Fruit fly (Drosophila melanogaster) whole organism: ENCODE results near the gene Glut1.

ENCODE experiments used
- CG8478 ChIP-seq: fragments of >200 bp; optimal IDR thresholded peaks from 2 replicates; lab custom pipeline; 2018; ENCODE audit warnings: inconsistent platforms
- Dll ChIP-seq: fragments of >200 bp; optimal IDR thresholded peaks from 2 replicates; lab custom pipeline; 2017
- EcR ChIP-seq, 2 experiments: fragments of >200 bp; optimal IDR thresholded peaks; 2 replicates each; lab custom pipeline; 2017; ENCODE audit warnings: missing biosample characterization in 2 of 2, missing genetic modification characterization in 2 of 2, missing genetic modification reagents in 2 of 2
- pan ChIP-seq: fragments of >200 bp; optimal IDR thresholded peaks from 2 replicates; lab custom pipeline; 2017
- psq ChIP-seq: fragments of >200 bp; optimal IDR thresholded peaks from 2 replicates; lab custom pipeline; 2017
- usp ChIP-seq: fragments of >200 bp; optimal IDR thresholded peaks from 2 replicates; lab custom pipeline; 2017; ENCODE audit warnings: missing biosample characterization, missing genetic modification characterization, mixed read lengths

Gene Glut1

dm6 chr3L:1007513-1008459 is 93.9 kb downstream of the Glut1 start:
- TF ChIP-seq Dll (peak; percentile 42), EcR (GFP tag; optimal IDR thresholded peaks at IDR 0.05; lab: Kevin White, UChicago) (no peak), usp (GFP tag; lab: Kevin White, UChicago) (no peak), pan (lab: Kevin White, UChicago) (no peak)

DNA sequence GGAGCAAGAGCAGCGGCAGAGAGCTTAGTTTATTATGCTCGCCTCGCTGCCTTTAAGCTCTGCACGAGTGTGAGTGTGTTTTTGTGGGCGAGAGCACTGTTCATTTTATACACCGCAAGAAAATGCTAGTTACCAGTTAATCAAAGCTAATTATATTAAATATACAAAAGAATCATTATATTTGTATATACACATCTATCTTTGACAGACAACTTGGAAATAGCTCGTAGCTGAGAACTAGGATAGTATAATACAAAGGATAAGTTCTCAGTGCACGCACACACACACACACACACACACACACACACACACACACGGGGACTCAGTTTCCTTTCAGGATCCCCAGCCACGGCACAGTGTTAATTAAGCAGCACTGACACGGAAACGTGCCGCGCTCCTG is 97.1 kb downstream of the Glut1 start:
- no peak for TF ChIP-seq usp (GFP tag; lab: Kevin White, UChicago)
- TF ChIP-seq psq (lab: Kevin White, UChicago): no peak
- no peak for TF ChIP-seq EcR (GFP tag; optimal IDR thresholded peaks at IDR 0.05; lab: Kevin White, UChicago)
- no peak for TF ChIP-seq Dll
- TF ChIP-seq pan (lab: Kevin White, UChicago): no peak

DNA sequence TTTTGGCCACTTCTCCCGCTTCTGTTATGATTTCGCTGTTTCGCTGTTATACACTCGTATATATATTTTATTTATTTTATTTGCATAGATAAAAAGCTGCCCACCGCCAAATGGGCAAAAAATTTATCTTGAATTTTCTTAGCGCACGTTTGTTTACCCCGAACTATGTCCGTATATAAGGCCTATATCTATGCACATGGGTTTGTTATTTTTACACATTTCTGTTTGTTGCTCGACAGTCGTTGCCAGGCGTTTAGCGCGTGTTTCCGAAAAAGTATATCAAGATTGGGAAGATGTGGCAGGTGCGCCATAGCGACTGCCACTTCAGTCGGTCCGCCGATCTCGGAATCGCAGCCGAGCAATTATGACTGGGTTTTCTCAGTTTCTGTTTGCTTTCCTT is 106.0 kb downstream of the Glut1 start:
- TF ChIP-seq EcR (GFP tag; optimal IDR thresholded peaks at IDR 0.05; lab: Kevin White, UChicago): no peak
- TF ChIP-seq Dll: no peak
- no peak for TF ChIP-seq CG8478 (lab: Kevin White, UChicago)
- TF ChIP-seq pan (lab: Kevin White, UChicago): no peak
- TF ChIP-seq psq (lab: Kevin White, UChicago): no peak
- no peak for TF ChIP-seq usp (GFP tag; lab: Kevin White, UChicago)

- no peak for TF ChIP-seq Dll
- TF ChIP-seq CG8478 (lab: Kevin White, UChicago): no peak
- TF ChIP-seq usp (GFP tag; lab: Kevin White, UChicago): no peak
- no peak for TF ChIP-seq EcR (GFP tag; optimal IDR thresholded peaks at IDR 0.05; lab: Kevin White, UChicago)
- no peak for TF ChIP-seq psq (lab: Kevin White, UChicago)
- no peak for TF ChIP-seq pan (lab: Kevin White, UChicago)
Observed at dm6 chr3L:1021642-1022041, 107.8 kb downstream of the Glut1 start.

dm6 chr3L:1022206-1022605 is 108.3 kb downstream of the Glut1 start:
- TF ChIP-seq EcR (GFP tag; optimal IDR thresholded peaks at IDR 0.05; lab: Kevin White, UChicago) (no peak), CG8478 (lab: Kevin White, UChicago) (no peak), psq (lab: Kevin White, UChicago) (no peak), pan (lab: Kevin White, UChicago) (no peak), Dll (no peak), usp (GFP tag; lab: Kevin White, UChicago) (no peak)

DNA sequence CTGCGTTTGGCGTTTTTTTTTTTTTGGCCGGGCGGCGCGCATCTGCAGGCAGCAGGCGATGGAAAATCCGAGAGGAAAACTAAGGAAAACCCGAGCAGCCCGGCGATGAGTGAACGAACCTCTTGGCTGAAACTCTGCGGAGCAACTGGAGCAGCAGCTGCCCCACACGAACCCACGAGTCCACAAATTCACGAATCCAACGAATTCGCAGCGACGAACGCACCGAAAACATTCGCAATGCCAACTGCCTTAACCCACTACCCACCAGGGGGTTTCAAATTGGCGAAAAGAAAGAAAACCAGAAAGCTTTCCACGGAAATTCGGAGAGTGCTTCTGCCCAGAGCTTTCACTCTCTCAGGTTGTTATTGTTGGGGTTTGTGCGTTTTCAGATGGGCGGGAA is 108.9 kb downstream of the Glut1 start:
- TF ChIP-seq pan (lab: Kevin White, UChicago): no peak
- no peak for TF ChIP-seq psq (lab: Kevin White, UChicago)
- no peak for TF ChIP-seq Dll
- no peak for TF ChIP-seq usp (GFP tag; lab: Kevin White, UChicago)
- TF ChIP-seq EcR (GFP tag; optimal IDR thresholded peaks at IDR 0.05; lab: Kevin White, UChicago): no peak
- no peak for TF ChIP-seq CG8478 (lab: Kevin White, UChicago)

dm6 chr3L:1023728-1024127 is 109.9 kb downstream of the Glut1 start:
- TF ChIP-seq CG8478 (lab: Kevin White, UChicago) (no peak), psq (lab: Kevin White, UChicago) (no peak), Dll (no peak), usp (GFP tag; lab: Kevin White, UChicago) (no peak), EcR (GFP tag; optimal IDR thresholded peaks at IDR 0.05; lab: Kevin White, UChicago) (no peak), pan (lab: Kevin White, UChicago) (no peak)

DNA sequence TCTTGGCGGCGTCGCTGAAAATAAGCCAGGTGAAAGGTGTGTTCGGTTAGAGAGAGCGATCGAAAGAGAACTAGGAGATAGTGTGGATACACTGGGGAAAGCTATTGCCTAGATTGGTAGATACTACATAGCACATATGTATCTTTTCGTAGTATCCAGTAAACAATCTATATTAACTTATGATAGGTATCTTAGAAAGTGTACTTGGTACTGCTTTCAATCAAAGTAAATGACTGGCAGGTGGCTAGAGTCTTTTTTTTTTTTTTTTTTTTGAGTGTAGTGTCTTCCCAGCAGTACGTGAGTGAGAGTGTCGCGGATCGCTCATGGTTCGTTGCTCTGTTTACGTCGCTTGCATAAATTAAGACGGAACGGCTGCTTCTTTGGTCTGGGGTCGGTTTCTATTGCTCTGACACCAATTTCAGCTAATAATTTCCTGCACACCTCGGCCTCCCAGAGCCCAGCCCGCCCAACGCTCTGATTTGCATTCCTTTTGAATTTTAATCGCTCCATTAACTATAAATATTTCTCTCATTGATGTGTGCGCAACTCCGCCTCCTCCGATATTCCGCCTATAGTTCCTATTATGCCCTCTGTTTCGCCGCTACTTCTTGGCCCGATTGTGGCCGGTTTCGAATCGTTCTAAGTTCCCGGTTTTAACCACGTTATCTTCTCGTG is 115.9 kb downstream of the Glut1 start:
- TF ChIP-seq pan (lab: Kevin White, UChicago): no peak

- peak; percentile 79 for TF ChIP-seq pan (lab: Kevin White, UChicago)
- no peak for TF ChIP-seq usp (GFP tag; lab: Kevin White, UChicago)
- TF ChIP-seq CG8478 (lab: Kevin White, UChicago): no peak
Observed at dm6 chr3L:1030908-1031545, 117.2 kb downstream of the Glut1 start.

dm6 chr3L:1031716-1032115 is 117.8 kb downstream of the Glut1 start:
- TF ChIP-seq psq (lab: Kevin White, UChicago): no peak
- TF ChIP-seq CG8478 (lab: Kevin White, UChicago): no peak
- TF ChIP-seq pan (lab: Kevin White, UChicago): no peak

DNA sequence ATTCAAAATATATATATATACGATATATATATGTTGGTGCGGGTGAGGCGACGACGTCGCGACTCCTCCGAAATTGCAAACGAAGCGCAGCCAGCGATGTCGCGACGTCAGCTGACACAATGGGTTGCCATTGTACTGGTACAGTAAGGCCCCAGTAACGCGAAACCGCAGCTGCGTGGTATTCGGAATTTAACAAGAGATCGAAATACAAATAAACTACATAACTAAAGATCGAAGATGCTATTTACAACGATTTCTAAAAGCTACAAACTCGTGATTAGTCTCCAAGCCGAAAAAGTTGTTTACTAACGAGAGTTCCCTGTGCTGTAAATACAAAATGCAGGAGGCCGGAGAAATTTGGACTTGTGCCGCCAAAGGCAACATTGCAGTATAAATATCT is 118.7 kb downstream of the Glut1 start:
- TF ChIP-seq pan (lab: Kevin White, UChicago) (no peak), EcR (GFP tag; optimal IDR thresholded peaks at IDR 0.05; lab: Kevin White, UChicago) (no peak)

DNA sequence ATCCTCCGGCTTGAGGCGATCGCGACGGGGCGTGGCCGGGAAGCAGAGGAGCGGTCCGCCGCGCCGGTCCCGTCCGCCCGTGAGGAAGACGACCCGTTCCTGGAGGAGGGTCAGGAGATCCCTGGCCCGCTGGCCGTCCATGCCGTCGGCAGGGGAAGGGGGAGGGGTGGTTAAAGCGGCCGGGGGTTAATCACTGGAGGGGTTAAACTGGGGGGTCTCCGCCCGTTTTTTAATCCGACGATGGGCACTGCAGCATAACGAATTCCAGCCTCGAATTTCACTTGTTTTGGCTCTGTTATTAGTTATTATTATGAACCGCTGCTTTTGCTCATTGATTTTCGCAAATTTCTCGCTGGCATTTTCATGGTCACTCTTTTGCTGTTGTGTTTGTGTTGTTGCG is 119.8 kb downstream of the Glut1 start:
- TF ChIP-seq EcR (GFP tag; optimal IDR thresholded peaks at IDR 0.05; lab: Kevin White, UChicago) (no peak), Dll (no peak), psq (lab: Kevin White, UChicago) (no peak), pan (lab: Kevin White, UChicago) (no peak), usp (GFP tag; lab: Kevin White, UChicago) (no peak), CG8478 (lab: Kevin White, UChicago) (no peak)
